Fruit fly (Drosophila melanogaster) whole organism, embryonic: Measurements from ENCODE around the gene CG7191.

Source experiments
- CG17829 ChIP-seq: fragments of 200-800 bp; optimal IDR thresholded peaks from 2 replicates; lab custom pipeline; 2019; ENCODE audit warnings: missing biosample characterization, mild to moderate bottlenecking, missing genetic modification characterization, moderate library complexity
- dan ChIP-seq: fragments of 200-800 bp; sonication (Bioruptor generic); IDR thresholded peaks from 2 replicates; pipeline ENCODE4 v1.3.6; 2022; ENCODE audit warnings: missing biosample characterization, missing genetic modification characterization
- fd64A ChIP-seq: fragments of 200-800 bp; sonication (Bioruptor generic); optimal IDR thresholded peaks from 3 replicates; lab custom pipeline; 2018; ENCODE audit warnings: missing biosample characterization, mild to moderate bottlenecking, missing genetic modification characterization
- psq ChIP-seq: fragments of 200-800 bp; sonication (Bioruptor generic); optimal IDR thresholded peaks from 2 replicates; lab custom pipeline; 2017; ENCODE audit warnings: missing biosample characterization, missing genetic modification characterization

dm6 chr2L:7811249-7812002 lies 44.0 kb downstream of the CG7191 start, which contains the start of gene LanB1:
- no peak for TF ChIP-seq dan (GFP tag; lab: Robert Waterston, UW)
- TF ChIP-seq fd64A = no peak
- peak; percentile 37 for TF ChIP-seq psq
- TF ChIP-seq CG17829 (tag; lab: Kevin White, UChicago) = peak; percentile 7
